Worm (Caenorhabditis elegans) whole organism, L4/young adult: Measurements from ENCODE around the gene dyf-4.

Experiments
- W03F9.2 ChIP-seq: fragments of 150-350 bp; optimal IDR thresholded peaks from 2 replicates; lab custom pipeline; 2014; ENCODE audit warnings: missing biosample characterization, missing genetic modification characterization
- dao-5 ChIP-seq: sonication (generic microtip); optimal IDR thresholded peaks from 2 replicates; lab custom pipeline; 2016; ENCODE audit warnings: missing genotype, missing genetic modification characterization, moderate library complexity, missing compliant biosample characterization
- him-1 ChIP-seq: sonication (generic microtip); optimal IDR thresholded peaks from 2 replicates; lab custom pipeline; 2016; ENCODE audit warnings: missing genotype, missing genetic modification reagents, missing genetic modification characterization, missing compliant biosample characterization

DNA sequence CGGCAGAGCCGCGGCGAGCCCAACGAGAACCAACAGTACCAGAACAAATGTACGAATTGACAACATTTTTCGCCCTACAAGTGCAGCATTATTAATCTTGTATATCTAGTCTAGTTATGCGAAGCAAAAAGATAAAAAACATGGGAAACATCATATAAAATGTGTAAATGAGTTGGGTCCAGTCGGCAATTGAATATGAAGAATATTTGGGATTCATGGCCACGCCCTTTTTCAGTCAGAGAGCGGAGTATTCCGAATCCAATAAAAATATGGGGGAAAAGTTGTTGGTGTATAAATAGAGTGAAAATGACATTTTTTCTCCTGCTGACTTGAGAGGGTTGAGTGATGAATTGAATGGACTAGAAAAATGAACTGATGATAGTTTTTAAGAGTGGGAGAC, 19.4 kb downstream of the dyf-4 start, which contains the start of gene nlp-46:
- no peak for TF ChIP-seq him-1 (tag; lab: Kevin White, UChicago)
- no peak for TF ChIP-seq W03F9.2 (tag; lab: Kevin White, UChicago)
- TF ChIP-seq dao-5 (tag; lab: Kevin White, UChicago) = no peak
